Fruit fly (Drosophila melanogaster) whole organism: ENCODE data around the gene CG7156.

Source experiments
- CG8478 ChIP-seq: fragments of >200 bp; optimal IDR thresholded peaks from 2 replicates; lab custom pipeline; 2018; ENCODE audit warnings: inconsistent platforms
- Dll ChIP-seq: fragments of >200 bp; optimal IDR thresholded peaks from 2 replicates; lab custom pipeline; 2017
- EcR ChIP-seq, 2 experiments: fragments of >200 bp; optimal IDR thresholded peaks; 2 replicates each; lab custom pipeline; 2017; ENCODE audit warnings: missing biosample characterization in 2 of 2, missing genetic modification characterization in 2 of 2, missing genetic modification reagents in 2 of 2
- pan ChIP-seq: fragments of >200 bp; optimal IDR thresholded peaks from 2 replicates; lab custom pipeline; 2017
- psq ChIP-seq: fragments of >200 bp; optimal IDR thresholded peaks from 2 replicates; lab custom pipeline; 2017
- usp ChIP-seq: fragments of >200 bp; optimal IDR thresholded peaks from 2 replicates; lab custom pipeline; 2017; ENCODE audit warnings: missing biosample characterization, missing genetic modification characterization, mixed read lengths

CG7156 gene

DNA sequence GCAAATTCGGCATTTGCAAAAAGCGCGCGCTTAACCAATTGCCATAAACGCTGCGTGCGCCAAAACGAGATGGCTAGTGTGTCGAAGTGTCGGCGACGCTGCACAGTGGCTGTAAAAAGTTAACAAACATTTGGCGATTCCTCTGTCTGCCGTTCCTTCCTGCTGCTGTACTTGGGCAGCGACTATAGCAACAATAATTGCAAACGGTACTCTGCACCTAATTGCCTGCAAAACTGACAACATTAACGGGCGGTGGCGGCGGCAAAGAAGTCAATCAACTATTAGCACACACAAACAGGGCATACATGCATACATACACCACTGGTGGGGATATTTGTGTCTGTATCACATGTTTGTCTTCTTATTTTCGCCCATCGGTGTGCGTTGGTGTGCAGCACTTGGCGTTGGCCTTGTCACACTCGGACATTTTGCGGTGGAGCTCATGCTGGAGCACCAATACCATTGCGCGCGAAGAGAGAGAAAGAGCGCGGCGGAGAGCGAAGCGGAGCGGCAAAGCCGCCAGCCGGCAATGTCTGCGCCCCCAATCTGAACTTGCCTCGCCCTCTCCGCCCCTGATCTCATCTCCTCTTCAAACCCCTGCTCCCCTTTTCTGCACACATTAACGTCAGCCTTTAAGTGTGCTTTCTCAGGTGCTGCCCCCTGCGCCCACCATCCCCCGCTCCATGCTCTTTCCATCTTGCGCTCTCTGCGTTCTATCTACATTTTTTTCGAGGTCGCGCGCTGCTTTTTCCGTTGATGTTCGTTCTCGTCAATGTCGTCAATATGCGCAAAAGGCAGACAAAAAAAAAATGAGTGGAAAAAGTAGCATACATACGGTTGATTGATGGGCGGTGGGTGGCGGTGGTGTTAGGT lies 2.4 kb upstream of the CG7156 start:
- TF ChIP-seq CG8478 (peak; percentile 89), EcR (GFP tag; optimal IDR thresholded peaks at IDR 0.05; lab: Kevin White, UChicago) (peak in 1 of 2 experiments; percentile 79), psq (lab: Kevin White, UChicago) (no peak), Dll (lab: Kevin White, UChicago) (peak; percentile 93), pan (lab: Kevin White, UChicago) (no peak), usp (GFP tag; lab: Kevin White, UChicago) (no peak)

DNA sequence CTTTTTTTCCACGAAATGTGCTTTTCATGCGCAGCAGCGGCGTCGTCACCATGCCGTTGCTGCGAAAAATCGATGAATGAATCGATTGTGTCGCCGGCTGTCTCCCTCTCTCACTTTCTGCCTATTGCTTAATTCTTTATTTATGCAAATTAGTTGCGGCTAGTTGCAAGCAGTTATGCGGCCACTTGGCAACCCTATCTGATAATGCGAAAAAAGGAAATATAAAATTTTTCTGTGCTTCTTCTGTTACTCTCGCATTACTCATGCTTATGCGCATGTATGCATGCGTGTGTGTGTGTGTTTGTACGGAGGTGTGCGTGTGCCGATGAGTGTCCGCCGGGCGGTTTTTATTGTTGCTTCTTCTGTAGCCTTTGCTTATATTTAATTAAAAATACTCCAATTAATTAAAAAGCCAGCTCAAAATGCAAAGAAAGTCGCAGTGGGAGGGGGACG lies 1.8 kb upstream of the CG7156 start:
- TF ChIP-seq usp (GFP tag; lab: Kevin White, UChicago) = no peak
- no peak for TF ChIP-seq Dll (lab: Kevin White, UChicago)
- TF ChIP-seq pan (lab: Kevin White, UChicago) = no peak
- no peak for TF ChIP-seq psq (lab: Kevin White, UChicago)

DNA sequence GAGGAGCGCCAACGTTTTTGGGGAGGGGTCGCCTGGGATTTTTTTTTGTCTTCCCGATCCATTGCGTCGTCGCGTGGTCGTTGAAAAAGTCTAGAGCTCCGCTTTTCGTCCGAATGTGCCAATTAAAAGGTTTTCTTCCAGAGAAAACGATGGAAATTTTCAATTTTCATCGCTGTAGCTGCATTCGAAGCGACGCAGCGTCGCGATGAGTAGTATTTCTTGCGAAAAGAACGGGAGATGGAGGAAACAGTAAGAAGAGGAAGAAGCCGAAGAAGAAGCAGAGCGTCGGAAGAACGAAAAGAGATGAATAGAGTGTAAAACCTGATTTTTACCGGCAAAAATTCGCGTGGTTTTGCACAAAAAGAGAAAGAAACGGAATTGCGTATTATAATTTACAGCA lies 1.0 kb upstream of the CG7156 start:
- TF ChIP-seq psq (lab: Kevin White, UChicago) = no peak
- no peak for TF ChIP-seq EcR (GFP tag; optimal IDR thresholded peaks at IDR 0.05; lab: Kevin White, UChicago)
- TF ChIP-seq pan (lab: Kevin White, UChicago) = no peak
- no peak for TF ChIP-seq Dll (lab: Kevin White, UChicago)
- no peak for TF ChIP-seq usp (GFP tag; lab: Kevin White, UChicago)
- no peak for TF ChIP-seq CG8478

DNA sequence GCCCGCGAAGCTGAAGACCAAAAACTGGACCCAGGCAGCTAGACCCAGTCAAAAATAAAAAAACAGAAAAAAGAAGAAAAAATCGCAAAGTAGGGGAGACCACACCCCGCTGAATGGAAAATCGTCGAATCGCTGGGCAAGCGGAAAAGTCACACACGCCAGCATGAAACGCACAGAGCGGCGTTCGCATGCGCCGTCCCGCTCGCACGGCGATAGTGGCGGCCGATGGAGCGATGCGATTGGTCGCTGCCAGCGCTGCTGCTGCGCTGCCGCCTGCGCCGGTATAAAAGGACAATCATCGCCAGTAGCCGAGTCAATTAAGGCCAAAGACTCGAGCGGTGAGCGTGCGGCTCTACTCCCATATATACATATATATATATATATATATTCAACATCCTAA lies 6.1 kb downstream of the CG7156 start, which contains the start of gene repo:
TSS of gene repo (plus strand) at position 314 of the 400 bp plus-strand sequence.
- no peak for TF ChIP-seq pan (lab: Kevin White, UChicago)
- TF ChIP-seq Dll (lab: Kevin White, UChicago) = no peak
- no peak for TF ChIP-seq psq (lab: Kevin White, UChicago)
- no peak for TF ChIP-seq usp (GFP tag; lab: Kevin White, UChicago)
- TF ChIP-seq EcR (GFP tag; optimal IDR thresholded peaks at IDR 0.05; lab: Kevin White, UChicago) = no peak
- TF ChIP-seq CG8478 = no peak

DNA sequence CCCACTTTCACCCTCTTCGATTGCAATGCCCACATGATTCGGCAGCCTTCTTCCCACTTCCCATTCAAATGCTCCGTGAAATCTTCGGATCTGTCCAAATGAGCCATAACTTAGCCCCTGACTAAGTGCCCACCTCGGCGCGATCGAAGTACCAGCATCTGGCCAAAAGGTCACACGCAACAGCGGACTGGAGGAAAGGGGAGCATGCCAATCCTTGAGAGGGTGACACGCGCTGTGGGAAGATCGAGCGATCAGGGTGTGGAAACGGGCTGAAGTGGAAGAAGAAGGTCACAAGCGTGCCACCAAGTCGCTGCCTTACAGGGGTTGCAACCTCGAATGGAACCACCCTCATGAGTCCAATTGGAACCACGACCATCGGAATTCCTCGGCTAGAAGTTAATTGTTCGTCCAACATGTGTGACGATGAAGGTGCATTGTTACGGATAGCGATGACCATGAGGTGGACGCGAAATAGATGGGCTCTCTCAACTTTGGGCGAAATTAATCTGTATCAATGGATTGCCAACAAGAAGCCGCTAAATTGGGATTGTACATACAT lies 7.2 kb downstream of the CG7156 start:
- TF ChIP-seq CG8478 = no peak
- no peak for TF ChIP-seq usp (GFP tag; lab: Kevin White, UChicago)
- TF ChIP-seq Dll (lab: Kevin White, UChicago) = no peak
- TF ChIP-seq pan (lab: Kevin White, UChicago) = no peak
- TF ChIP-seq EcR (GFP tag; optimal IDR thresholded peaks at IDR 0.05; lab: Kevin White, UChicago) = no peak
- no peak for TF ChIP-seq psq (lab: Kevin White, UChicago)

DNA sequence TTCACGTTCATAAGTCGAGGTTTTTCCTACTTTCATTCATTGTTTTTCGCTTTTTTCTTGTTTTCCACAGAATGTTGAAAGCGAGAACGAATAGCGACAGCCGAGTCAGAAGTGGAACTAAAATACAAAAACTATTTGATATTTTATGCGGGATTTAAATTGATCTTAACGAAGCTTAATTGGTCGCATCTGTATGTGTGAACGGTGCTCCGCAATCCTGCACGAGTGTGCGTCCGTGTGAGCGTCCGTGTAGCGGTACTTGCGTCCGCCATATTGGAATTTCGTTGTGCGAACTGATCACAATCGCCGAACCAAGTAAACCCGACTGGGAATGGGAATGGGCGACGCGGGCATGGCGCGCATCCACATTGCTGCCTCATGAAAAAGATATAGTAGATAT lies 9.8 kb downstream of the CG7156 start:
- TF ChIP-seq psq (lab: Kevin White, UChicago) (no peak), pan (lab: Kevin White, UChicago) (no peak), usp (GFP tag; lab: Kevin White, UChicago) (no peak)

DNA sequence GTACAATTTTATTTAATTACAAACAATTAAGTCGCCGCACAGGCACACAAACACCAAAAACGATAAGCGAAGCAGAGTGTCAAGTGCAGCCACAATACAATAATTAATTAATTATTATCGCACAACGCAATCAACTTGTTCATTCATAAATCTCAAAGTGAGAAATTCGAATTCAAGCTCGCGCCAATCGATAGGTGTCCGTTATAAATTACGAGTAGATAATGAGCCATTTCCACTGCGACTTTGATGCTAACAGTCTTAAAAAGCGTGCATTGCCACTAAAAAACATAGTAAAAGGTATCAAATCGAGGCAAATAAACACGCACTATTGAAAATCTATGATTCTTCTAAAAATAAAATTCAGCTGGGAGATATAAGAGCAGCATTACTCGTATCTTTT lies 11.7 kb downstream of the CG7156 start:
- TF ChIP-seq CG8478 (no peak), pan (lab: Kevin White, UChicago) (no peak), Dll (lab: Kevin White, UChicago) (no peak), usp (GFP tag; lab: Kevin White, UChicago) (no peak), EcR (GFP tag; optimal IDR thresholded peaks at IDR 0.05; lab: Kevin White, UChicago) (no peak), psq (lab: Kevin White, UChicago) (no peak)

DNA sequence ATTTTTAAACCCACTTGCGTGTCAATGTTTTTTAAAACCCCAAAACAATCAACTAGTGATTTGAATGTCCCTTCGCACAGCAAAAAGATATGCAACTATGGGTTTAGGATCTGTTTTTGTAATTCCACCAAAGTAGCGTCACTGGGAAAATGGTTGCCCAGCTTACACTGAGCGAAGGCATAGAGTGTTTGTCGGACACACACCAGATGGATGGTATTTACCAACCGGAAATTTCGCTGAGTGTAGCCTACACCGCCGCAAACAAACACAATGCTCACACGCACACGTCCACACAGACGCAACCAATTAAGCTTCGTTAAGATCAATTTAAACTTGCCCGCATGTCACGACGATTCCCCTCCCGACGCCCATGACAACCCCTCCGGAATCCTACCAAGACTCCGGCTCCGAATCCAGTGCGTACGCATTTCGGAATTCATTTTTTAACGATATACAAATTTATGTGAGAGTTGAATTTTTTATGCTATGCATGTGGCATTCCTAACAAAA lies 13.2 kb downstream of the CG7156 start:
- TF ChIP-seq pan (lab: Kevin White, UChicago) (no peak), usp (GFP tag; lab: Kevin White, UChicago) (no peak), psq (lab: Kevin White, UChicago) (no peak), CG8478 (no peak), EcR (GFP tag; optimal IDR thresholded peaks at IDR 0.05; lab: Kevin White, UChicago) (no peak), Dll (lab: Kevin White, UChicago) (no peak)

DNA sequence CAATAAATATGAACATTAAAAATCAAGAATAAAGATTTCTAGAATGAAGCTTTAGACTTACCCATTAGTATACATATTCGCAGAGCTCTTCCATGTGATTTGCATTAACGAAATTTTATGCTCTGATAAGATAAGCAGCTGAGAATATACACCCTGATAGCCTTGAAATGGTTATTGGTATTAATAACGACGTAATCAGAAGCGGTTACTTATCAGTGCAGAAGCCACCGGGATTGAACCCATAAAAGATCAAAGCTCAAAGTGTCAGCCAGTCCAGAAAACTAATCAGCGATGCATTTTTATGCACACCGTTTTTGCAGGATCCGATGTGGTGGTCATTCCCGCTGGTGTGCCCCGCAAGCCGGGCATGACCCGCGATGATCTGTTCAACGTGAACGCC lies 14.6 kb downstream of the CG7156 start:
- TF ChIP-seq pan (lab: Kevin White, UChicago) (no peak), Dll (lab: Kevin White, UChicago) (no peak)

DNA sequence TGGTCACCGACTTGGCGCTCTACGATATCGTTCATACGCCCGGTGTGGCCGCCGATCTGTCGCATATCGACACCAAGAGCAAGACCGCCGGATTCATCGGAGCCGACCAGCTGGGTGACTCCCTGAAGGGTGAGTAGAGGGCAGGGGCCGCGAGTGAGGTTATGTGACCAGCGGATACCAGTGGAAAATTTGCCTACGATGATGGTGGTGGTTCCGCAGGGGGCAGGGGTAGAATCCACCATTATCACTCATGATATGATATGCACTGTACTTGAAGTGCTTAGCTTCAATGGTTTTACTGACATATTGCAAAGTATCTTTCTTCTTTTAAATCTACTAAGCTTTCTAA lies 15.2 kb downstream of the CG7156 start:
- TF ChIP-seq CG8478 (no peak), pan (lab: Kevin White, UChicago) (no peak), psq (lab: Kevin White, UChicago) (no peak), EcR (GFP tag; optimal IDR thresholded peaks at IDR 0.05; lab: Kevin White, UChicago) (no peak), Dll (lab: Kevin White, UChicago) (no peak), usp (GFP tag; lab: Kevin White, UChicago) (no peak)

DNA sequence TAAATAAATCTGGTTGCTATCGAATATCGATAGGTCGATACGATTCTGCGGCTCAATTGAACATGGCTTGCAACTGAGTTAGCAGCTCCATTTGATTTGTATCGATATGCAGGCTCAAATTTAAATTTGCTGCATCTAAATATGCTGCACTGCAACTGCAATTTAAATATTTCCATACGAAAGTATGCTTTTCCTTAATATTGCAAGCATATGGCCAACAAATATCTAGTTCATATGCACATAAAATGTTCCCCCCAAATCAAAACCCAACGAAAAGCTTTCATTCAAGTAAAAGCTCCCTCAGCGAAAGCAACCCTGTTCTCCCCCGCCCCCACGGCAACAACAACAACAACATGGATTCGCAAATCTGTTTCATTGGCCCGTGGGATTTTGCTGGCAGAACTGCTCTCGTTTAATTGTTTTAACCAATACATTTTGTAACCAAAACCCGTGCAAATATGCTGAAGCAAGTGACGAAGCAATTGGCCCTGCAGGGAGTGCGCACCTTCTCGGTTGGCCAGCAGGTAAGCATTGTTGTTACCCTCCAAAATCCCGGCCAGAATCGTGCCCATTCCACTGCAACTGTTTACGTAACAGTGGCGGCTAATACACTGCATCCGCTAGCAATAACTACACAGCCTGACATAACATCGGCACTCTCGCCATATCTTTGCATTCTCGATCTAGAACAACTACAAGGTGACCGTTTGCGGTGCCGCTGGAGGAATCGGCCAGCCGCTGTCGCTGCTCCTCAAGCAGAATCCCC lies 15.7 kb downstream of the CG7156 start, which contains the start of the genes CG7168 and Mdh2:
TSS of gene CG7168 (minus strand) at position 40 of the 766 bp plus-strand sequence.
TSS of gene Mdh2 (plus strand) at position 354 of the 766 bp plus-strand sequence.
- TF ChIP-seq psq (lab: Kevin White, UChicago) (no peak), Dll (lab: Kevin White, UChicago) (no peak), EcR (GFP tag; optimal IDR thresholded peaks at IDR 0.05; lab: Kevin White, UChicago) (no peak), CG8478 (no peak), pan (lab: Kevin White, UChicago) (no peak), usp (GFP tag; lab: Kevin White, UChicago) (no peak)
